5 worm cellular contexts compared by ENCODE assay signal in the genomic region with DNA sequence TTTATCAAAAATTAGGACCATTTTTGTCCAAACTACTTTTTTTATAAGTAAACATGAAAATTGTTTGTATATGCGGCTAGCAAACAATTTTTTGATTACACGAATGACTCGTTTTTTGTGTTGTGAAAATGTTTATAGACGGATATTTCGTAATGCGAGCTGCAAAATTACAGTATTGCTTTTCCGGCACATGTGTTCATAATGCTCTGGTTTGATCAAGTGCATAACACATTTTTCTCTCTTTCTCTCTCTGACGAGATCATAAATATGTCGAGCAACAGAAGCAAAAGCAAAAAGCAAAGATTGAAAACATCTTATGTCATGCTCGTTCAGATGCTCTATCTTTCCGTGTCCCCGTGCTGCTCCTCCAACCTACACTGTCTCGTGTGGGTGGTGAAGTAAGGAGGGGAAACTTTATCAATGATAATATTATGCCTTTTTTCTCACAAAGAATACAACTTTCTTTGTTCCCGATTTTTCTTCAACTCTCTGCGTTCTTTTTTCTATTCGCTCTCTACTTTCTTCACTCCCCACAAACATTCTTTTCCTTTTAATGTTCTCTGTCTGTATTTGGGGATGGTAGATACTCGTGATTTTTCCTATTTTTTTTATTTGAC.
TF ChIP-seq lines count a peak whose summit lies in the region.

No protein-coding gene starts in this region.

TF ChIP-seq in whole organism, L1 larva, 84 proteins besides CTCF, POLR2A, EP300 and RAD21 (continues in another document):
- TF ChIP-seq blmp-1 (tag; optimal IDR thresholded peaks at IDR 0.05; lab: Kevin White, UChicago), result peak; percentile 72
- peak; percentile 10 for TF ChIP-seq rnt-1 (tag; optimal IDR thresholded peaks at IDR 0.05; lab: Kevin White, UChicago)
- TF ChIP-seq nhr-90 (tag; optimal IDR thresholded peaks at IDR 0.05; lab: Kevin White, UChicago; ENCODE audit: poor library complexity), result peak; percentile 13
- peak; percentile 47 for TF ChIP-seq lin-14 (GFP tag; optimal IDR thresholded peaks at IDR 0.05; lab: Kevin White, UChicago)
- peak; percentile 35 for TF ChIP-seq nhr-71 (tag; optimal IDR thresholded peaks at IDR 0.05; lab: Kevin White, UChicago)
- TF ChIP-seq dsc-1 (tag; optimal IDR thresholded peaks at IDR 0.05; lab: Kevin White, UChicago), result peak; percentile 28
- peak; percentile 24 for TF ChIP-seq nhr-20 (tag; optimal IDR thresholded peaks at IDR 0.05; lab: Kevin White, UChicago)
- TF ChIP-seq lin-35 (GFP tag; optimal IDR thresholded peaks at IDR 0.05; lab: Kevin White, UChicago), result peak in 1 of 2 experiments; percentile 54
- no peak for TF ChIP-seq ets-5 (GFP tag; IDR thresholded peaks at IDR 0.05; lab: Robert Waterston, UW)
- TF ChIP-seq efl-1 (optimal IDR thresholded peaks at IDR 0.05; lab: Kevin White, UChicago), result no peak
- TF ChIP-seq efl-1 (GFP tag; optimal IDR thresholded peaks at IDR 0.05 in 1 of 2; lab: Kevin White, UChicago), result peak in 1 of 2 experiments; percentile 51
- no peak for TF ChIP-seq jun-1 (tag; optimal IDR thresholded peaks at IDR 0.05; lab: Kevin White, UChicago)
- TF ChIP-seq snu-23 (GFP tag; optimal IDR thresholded peaks at IDR 0.05; lab: Kevin White, UChicago), result no peak
- peak; percentile 48 for TF ChIP-seq elt-2 (tag; optimal IDR thresholded peaks at IDR 0.05; lab: Kevin White, UChicago)
- peak in 1 of 6 experiments; percentile 37 for TF ChIP-seq elt-3 (tag; optimal IDR thresholded peaks at IDR 0.05; lab: Kevin White, UChicago)
- no peak for TF ChIP-seq nhr-76 (tag; optimal IDR thresholded peaks at IDR 0.05; lab: Kevin White, UChicago)

TF ChIP-seq in whole organism, L2 larva, 48 proteins besides CTCF, POLR2A, EP300 and RAD21 (continues in another document):
- TF ChIP-seq nhr-12 (tag; optimal IDR thresholded peaks at IDR 0.05; lab: Kevin White, UChicago) (no peak), ZK546.5 (tag; optimal IDR thresholded peaks at IDR 0.05; lab: Kevin White, UChicago) (no peak), unc-62 (GFP tag; optimal IDR thresholded peaks at IDR 0.05; lab: Kevin White, UChicago) (no peak), elt-1 (tag; optimal IDR thresholded peaks at IDR 0.05; lab: Kevin White, UChicago) (no peak), egl-27 (tag; optimal IDR thresholded peaks at IDR 0.05; lab: Kevin White, UChicago) (no peak), snpc-4 (tag; optimal IDR thresholded peaks at IDR 0.05; lab: Kevin White, UChicago) (no peak), dmd-4 (tag; optimal IDR thresholded peaks at IDR 0.05; lab: Kevin White, UChicago) (no peak), nhr-21 (tag; optimal IDR thresholded peaks at IDR 0.05; lab: Kevin White, UChicago) (no peak), lin-13 (GFP tag; optimal IDR thresholded peaks at IDR 0.05; lab: Kevin White, UChicago) (no peak), ama-1 (optimal IDR thresholded peaks at IDR 0.05; lab: Kevin White, UChicago) (no peak), ztf-4 (tag; optimal IDR thresholded peaks at IDR 0.05; lab: Kevin White, UChicago) (no peak), unc-39 (tag; optimal IDR thresholded peaks at IDR 0.05; lab: Kevin White, UChicago) (no peak), sma-9 (GFP tag; optimal IDR thresholded peaks at IDR 0.05; lab: Kevin White, UChicago) (peak; percentile 45), sma-9 (tag; optimal IDR thresholded peaks at IDR 0.05; lab: Kevin White, UChicago) (no peak), fos-1 (tag; optimal IDR thresholded peaks at IDR 0.05; lab: Kevin White, UChicago) (peak; percentile 53), mbf-1 (tag; optimal IDR thresholded peaks at IDR 0.05; lab: Kevin White, UChicago) (no peak), alr-1 (tag; optimal IDR thresholded peaks at IDR 0.05; lab: Kevin White, UChicago) (no peak), peb-1 (tag; optimal IDR thresholded peaks at IDR 0.05; lab: Kevin White, UChicago) (no peak), nhr-129 (tag; optimal IDR thresholded peaks at IDR 0.05; lab: Kevin White, UChicago) (peak; percentile 41)

TF ChIP-seq in whole organism, L3 larva, 47 proteins besides CTCF, POLR2A, EP300 and RAD21:
- no peak for TF ChIP-seq zag-1 (tag; optimal IDR thresholded peaks at IDR 0.05; lab: Kevin White, UChicago)
- TF ChIP-seq elt-2 (tag; optimal IDR thresholded peaks at IDR 0.05; lab: Kevin White, UChicago), result peak; percentile 89
- TF ChIP-seq pha-4 (tag; optimal IDR thresholded peaks at IDR 0.05; lab: Kevin White, UChicago), result peak; percentile 46
- no peak for TF ChIP-seq fkh-10 (GFP tag; optimal IDR thresholded peaks at IDR 0.05; lab: Kevin White, UChicago)
- TF ChIP-seq nfya-1 (tag; optimal IDR thresholded peaks at IDR 0.05; lab: Kevin White, UChicago; ENCODE audit: insufficient read depth), result peak; percentile 1
- peak; percentile 37 for TF ChIP-seq ztf-4 (tag; optimal IDR thresholded peaks at IDR 0.05; lab: Kevin White, UChicago)
- peak; percentile 13 for TF ChIP-seq skn-1 (tag; optimal IDR thresholded peaks at IDR 0.05; lab: Kevin White, UChicago)
- no peak for TF ChIP-seq ceh-28 (tag; optimal IDR thresholded peaks at IDR 0.05; lab: Kevin White, UChicago)
- peak; percentile 75 for TF ChIP-seq pqm-1 (tag; optimal IDR thresholded peaks at IDR 0.05; lab: Kevin White, UChicago)
- no peak for TF ChIP-seq nhr-28 (tag; optimal IDR thresholded peaks at IDR 0.05; lab: Kevin White, UChicago)
- TF ChIP-seq ceh-9 (tag; optimal IDR thresholded peaks at IDR 0.05; lab: Kevin White, UChicago), result no peak

TF ChIP-seq in whole organism, L4 larva, 104 proteins besides CTCF, POLR2A, EP300 and RAD21 (continues in another document):
- TF ChIP-seq daf-19 (GFP tag; conservative IDR thresholded peaks at IDR 0.05; lab: Robert Waterston, UW) (no peak), nhr-28 (tag; optimal IDR thresholded peaks at IDR 0.05; lab: Kevin White, UChicago) (peak; percentile 98), unc-39 (tag; optimal IDR thresholded peaks at IDR 0.05; lab: Kevin White, UChicago) (no peak), F26F4.8 (GFP tag; conservative IDR thresholded peaks at IDR 0.05; lab: Robert Waterston, UW) (no peak), daf-16 (GFP tag; optimal IDR thresholded peaks at IDR 0.05; lab: Kevin White, UChicago) (peak in 1 of 2 experiments; percentile 4), daf-16 (tag; optimal IDR thresholded peaks at IDR 0.05; lab: Kevin White, UChicago) (peak; percentile 88), gei-8 (GFP tag; optimal IDR thresholded peaks at IDR 0.05; lab: Kevin White, UChicago) (peak; percentile 35), sdz-12 (GFP tag; optimal IDR thresholded peaks at IDR 0.05; lab: Kevin White, UChicago) (no peak), dmd-6 (GFP tag; IDR thresholded peaks at IDR 0.05; lab: Robert Waterston, UW) (peak; percentile 68), lin-1 (GFP tag; IDR thresholded peaks at IDR 0.05; lab: Robert Waterston, UW) (0 out of 2 replicates have a peak, but pooled peaks have one; percentile 31), mep-1 (tag; optimal IDR thresholded peaks at IDR 0.05; lab: Kevin White, UChicago) (peak; percentile 36), madf-5 (GFP tag; IDR thresholded peaks at IDR 0.05; lab: Robert Waterston, UW) (no peak), zfp-3 (GFP tag; conservative IDR thresholded peaks at IDR 0.05; lab: Robert Waterston, UW) (no peak), tra-1 (GFP tag; IDR thresholded peaks at IDR 0.05; lab: Robert Waterston, UW) (no peak), php-3 (GFP tag; IDR thresholded peaks at IDR 0.05; lab: Robert Waterston, UW) (0 out of 2 replicates have a peak, but pooled peaks have one; percentile 24), lin-13 (GFP tag; optimal IDR thresholded peaks at IDR 0.05; lab: Kevin White, UChicago) (no peak), nhr-48 (tag; optimal IDR thresholded peaks at IDR 0.05; lab: Kevin White, UChicago) (peak; percentile 64), dve-1 (tag; optimal IDR thresholded peaks at IDR 0.05; lab: Kevin White, UChicago; ENCODE audit: insufficient read depth) (peak; percentile 83), unc-62 (GFP tag; optimal IDR thresholded peaks at IDR 0.05 in 1 of 2; lab: Kevin White, UChicago) (peak in 1 of 2 experiments; percentile 79), unc-62 (tag; optimal IDR thresholded peaks at IDR 0.05; lab: Kevin White, UChicago) (no peak), mdl-1 (tag; optimal IDR thresholded peaks at IDR 0.05; lab: Kevin White, UChicago) (peak in 1 of 2 experiments; percentile 42)

TF ChIP-seq in whole organism, young adult, 124 proteins besides CTCF, POLR2A, EP300 and RAD21 (continues in another document):
- TF ChIP-seq rcor-1 (GFP tag; IDR thresholded peaks at IDR 0.05; lab: Robert Waterston, UW) (no peak), K12H6.12 (tag; optimal IDR thresholded peaks at IDR 0.05; lab: Kevin White, UChicago) (peak; percentile 20), atf-7 (tag; optimal IDR thresholded peaks at IDR 0.05; lab: Kevin White, UChicago) (no peak), ZK185.1 (tag; optimal IDR thresholded peaks at IDR 0.05; lab: Kevin White, UChicago; ENCODE audit: poor library complexity, severe bottlenecking) (peak; percentile 15), let-607 (tag; optimal IDR thresholded peaks at IDR 0.05; lab: Kevin White, UChicago) (no peak), him-1 (tag; optimal IDR thresholded peaks at IDR 0.05; lab: Kevin White, UChicago) (no peak), lin-40 (tag; optimal IDR thresholded peaks at IDR 0.05; lab: Kevin White, UChicago) (peak; percentile 0), Y67H2A.10 (GFP tag; conservative IDR thresholded peaks at IDR 0.05; lab: Robert Waterston, UW) (no peak), dpl-1 (GFP tag; optimal IDR thresholded peaks at IDR 0.05; lab: Kevin White, UChicago) (no peak), nfya-2 (GFP tag; IDR thresholded peaks at IDR 0.05; lab: Robert Waterston, UW) (no peak), F57A8.1 (GFP tag; optimal IDR thresholded peaks at IDR 0.05; lab: Kevin White, UChicago) (no peak), cebp-2 (GFP tag; IDR thresholded peaks at IDR 0.05; lab: Robert Waterston, UW) (no peak), nfya-1 (tag; optimal IDR thresholded peaks at IDR 0.05; lab: Kevin White, UChicago; ENCODE audit: borderline replicate concordance, insufficient read depth) (no peak), mcd-1 (GFP tag; IDR thresholded peaks at IDR 0.05; lab: Robert Waterston, UW) (no peak), F49E8.2 (tag; optimal IDR thresholded peaks at IDR 0.05; lab: Kevin White, UChicago; ENCODE audit: insufficient read depth) (no peak), ztf-6 (GFP tag; IDR thresholded peaks at IDR 0.05; lab: Robert Waterston, UW) (no peak), egrh-3 (GFP tag; IDR thresholded peaks at IDR 0.05; lab: Robert Waterston, UW) (no peak), C17E4.6 (GFP tag; IDR thresholded peaks at IDR 0.05; lab: Robert Waterston, UW) (no peak), lin-26 (GFP tag; IDR thresholded peaks at IDR 0.05; lab: Robert Waterston, UW) (no peak), cebp-1 (GFP tag; IDR thresholded peaks at IDR 0.05; lab: Robert Waterston, UW) (peak; percentile 77), cebp-1 (tag; optimal IDR thresholded peaks at IDR 0.05; lab: Kevin White, UChicago) (peak; percentile 86), ekl-4 (GFP tag; IDR thresholded peaks at IDR 0.05; lab: Robert Waterston, UW) (no peak), F23B12.7 (tag; optimal IDR thresholded peaks at IDR 0.05; lab: Kevin White, UChicago; ENCODE audit: insufficient read depth) (peak; percentile 48), let-526 (GFP tag; IDR thresholded peaks at IDR 0.05; lab: Robert Waterston, UW) (0 out of 2 replicates have a peak, but pooled peaks have one; percentile 30), nhr-80 (tag; optimal IDR thresholded peaks at IDR 0.05; lab: Kevin White, UChicago) (peak; percentile 71)
